Worm (Caenorhabditis elegans) whole organism, L4 larva: ENCODE measurements around the gene ipla-2.

Experiments used
- D1046.2 ChIP-seq: fragments of 200-800 bp; sonication (Bioruptor generic); IDR thresholded peaks from 2 replicates; pipeline ENCODE4 v1.3.6; 2022; ENCODE audit warnings: missing genetic modification characterization, missing compliant biosample characterization
- F10B5.3 ChIP-seq: sonication (generic microtip); optimal IDR thresholded peaks from 2 replicates; lab custom pipeline; 2016; ENCODE audit warnings: mild to moderate bottlenecking, missing genetic modification characterization, missing compliant biosample characterization
- F26F4.8 ChIP-seq: fragments of 200-800 bp; sonication (Bioruptor generic); conservative IDR thresholded peaks from 2 replicates; pipeline ENCODE4 v1.3.6; 2022; ENCODE audit warnings: missing genetic modification characterization, missing compliant biosample characterization
- T20F7.1 ChIP-seq: fragments of 200-800 bp; sonication (Bioruptor generic); optimal IDR thresholded peaks from 2 replicates; lab custom pipeline; 2018; ENCODE audit warnings: mild to moderate bottlenecking, missing genetic modification characterization, missing compliant biosample characterization
- T26A8.4 ChIP-seq: fragments of 200-800 bp; sonication (Bioruptor generic); IDR thresholded peaks from 2 replicates; pipeline ENCODE4 v1.3.6; 2022; ENCODE audit warnings: missing genetic modification characterization, missing compliant biosample characterization
- Y75B8A.6 ChIP-seq: fragments of 200-800 bp; sonication (Bioruptor generic); IDR thresholded peaks from 2 replicates; pipeline ENCODE4 v1.3.6; 2022; ENCODE audit warnings: missing genetic modification reagents, missing genetic modification characterization, missing compliant biosample characterization
- ZK546.5 ChIP-seq, 2 experiments: sonication (generic microtip); optimal IDR thresholded peaks; 2 replicates each; lab custom pipeline; 2017; ENCODE audit warnings: missing biosample characterization in 2 of 2, missing genetic modification characterization in 2 of 2
- aha-1 ChIP-seq: fragments of 150-350 bp; peaks from one replicate; lab custom pipeline; 2014; ENCODE audit warnings: missing biosample characterization, missing genetic modification characterization
- arid-1 ChIP-seq: fragments of 200-800 bp; sonication (Bioruptor generic); conservative IDR thresholded peaks from 2 replicates; pipeline ENCODE4 v1.3.6; 2022; ENCODE audit warnings: missing genetic modification reagents, missing genetic modification characterization, missing compliant biosample characterization
- ceh-20 ChIP-seq: fragments of 200-800 bp; sonication (Bioruptor generic); IDR thresholded peaks from 2 replicates; pipeline ENCODE4 v1.3.6; 2022; ENCODE audit warnings: missing genetic modification reagents, missing genetic modification characterization, missing compliant biosample characterization
- ceh-28 ChIP-seq: fragments of 150-350 bp; optimal IDR thresholded peaks from 2 replicates; lab custom pipeline; 2014; ENCODE audit warnings: missing biosample characterization, missing genetic modification reagents, missing genetic modification characterization
- ces-1 ChIP-seq: fragments of 150-350 bp; sonication (generic microtip); optimal IDR thresholded peaks from 4 replicates; lab custom pipeline; 2014; ENCODE audit warnings: missing biosample characterization, missing genetic modification reagents, missing genetic modification characterization
- ctbp-1 ChIP-seq: fragments of 200-800 bp; sonication (Bioruptor generic); IDR thresholded peaks from 2 replicates; pipeline ENCODE4 v1.3.6; 2022; ENCODE audit warnings: missing genetic modification reagents, missing genetic modification characterization, missing compliant biosample characterization
- daf-16 ChIP-seq, 3 experiments: sonication (generic microtip); optimal IDR thresholded peaks; 2 replicates each; lab custom pipeline; 2016 to 2017; ENCODE audit warnings: missing genetic modification characterization in 3 of 3, missing genetic modification reagents in 3 of 3, mild to moderate bottlenecking in 2 of 3, missing compliant biosample characterization in 2 of 3, missing biosample characterization in 1 of 3, moderate library complexity in 1 of 3
- dmd-6 ChIP-seq: fragments of 200-800 bp; sonication (Bioruptor generic); IDR thresholded peaks from 2 replicates; pipeline ENCODE4 v1.3.6; 2022; ENCODE audit warnings: missing genetic modification reagents, missing genetic modification characterization, missing compliant biosample characterization
- duxl-1 ChIP-seq: sonication (generic microtip); optimal IDR thresholded peaks from 2 replicates; lab custom pipeline; 2016; ENCODE audit warnings: mild to moderate bottlenecking, missing genetic modification characterization, moderate library complexity, missing compliant biosample characterization; ENCODE audit not compliant: poor library complexity
- egl-43 ChIP-seq: fragments of 200-800 bp; sonication (Bioruptor generic); IDR thresholded peaks from 2 replicates; pipeline ENCODE4 v1.3.6; 2022; ENCODE audit warnings: missing genetic modification reagents, missing genetic modification characterization, missing compliant biosample characterization
- fkh-10 ChIP-seq: fragments of 150-350 bp; optimal IDR thresholded peaks from 2 replicates; lab custom pipeline; 2014; ENCODE audit warnings: missing biosample characterization, missing genetic modification reagents, missing genetic modification characterization
- fos-1 ChIP-seq: fragments of 150-350 bp; optimal IDR thresholded peaks from 2 replicates; lab custom pipeline; 2014; ENCODE audit warnings: missing biosample characterization, missing genetic modification characterization
- hif-1 ChIP-seq, 2 experiments: sonication (generic microtip); optimal IDR thresholded peaks; 2 replicates each; lab custom pipeline; 2016 to 2017; ENCODE audit warnings: missing compliant biosample characterization in 2 of 2, missing genetic modification characterization in 2 of 2, missing genetic modification reagents in 2 of 2, missing genotype in 2 of 2, mild to moderate bottlenecking in 1 of 2
- hlh-11 ChIP-seq: fragments of 200-800 bp; sonication (Bioruptor generic); optimal IDR thresholded peaks from 2 replicates; lab custom pipeline; 2018; ENCODE audit warnings: mild to moderate bottlenecking, missing genetic modification characterization, missing compliant biosample characterization
- lin-1 ChIP-seq: fragments of 200-800 bp; sonication (Bioruptor generic); IDR thresholded peaks from 2 replicates; pipeline ENCODE4 v1.3.6; 2022; ENCODE audit warnings: missing genetic modification reagents, missing genetic modification characterization, missing compliant biosample characterization
- lin-13 ChIP-seq: fragments of 150-350 bp; optimal IDR thresholded peaks from 2 replicates; lab custom pipeline; 2014; ENCODE audit warnings: missing biosample characterization, missing genetic modification reagents, missing genetic modification characterization
- lin-15B ChIP-seq: fragments of 150-350 bp; sonication (generic microtip); optimal IDR thresholded peaks from 3 replicates; lab custom pipeline; 2014; ENCODE audit warnings: missing biosample characterization, missing genetic modification characterization
- lin-38 ChIP-seq: fragments of 200-800 bp; sonication (Bioruptor generic); IDR thresholded peaks from 2 replicates; pipeline ENCODE4 v1.3.6; 2022; ENCODE audit warnings: missing genetic modification reagents, missing genetic modification characterization, missing compliant biosample characterization
- madf-9 ChIP-seq: fragments of 200-800 bp; sonication (Bioruptor generic); conservative IDR thresholded peaks from 2 replicates; pipeline ENCODE4 v1.3.6; 2022; ENCODE audit warnings: missing genetic modification reagents, missing genetic modification characterization, missing compliant biosample characterization
- nhr-102 ChIP-seq: sonication (generic microtip); optimal IDR thresholded peaks from 2 replicates; lab custom pipeline; 2016; ENCODE audit warnings: mild to moderate bottlenecking, missing genetic modification characterization, moderate library complexity, missing compliant biosample characterization
- nhr-6 ChIP-seq: fragments of 150-350 bp; optimal IDR thresholded peaks from 2 replicates; lab custom pipeline; 2014; ENCODE audit warnings: missing biosample characterization, missing genetic modification characterization
- pha-4 ChIP-seq, 2 experiments: fragments of 150-350 bp in 1 of 2; fragments of 200-800 bp in 1 of 2; sonication (Bioruptor generic) in 1 of 2; IDR thresholded peaks in 1 of 2; optimal IDR thresholded peaks in 1 of 2; 2 replicates each; pipeline versions ENCODE4 v1.3.6 to Lab custom; 2014 to 2022; ENCODE audit warnings: missing genetic modification characterization in 2 of 2, missing genetic modification reagents in 2 of 2, missing biosample characterization in 1 of 2, missing compliant biosample characterization in 1 of 2
- pqm-1 ChIP-seq: sonication (generic microtip); optimal IDR thresholded peaks from 2 replicates; lab custom pipeline; 2017; ENCODE audit warnings: missing biosample characterization, missing genetic modification characterization
- rbr-2 ChIP-seq: sonication (generic microtip); optimal IDR thresholded peaks from 2 replicates; lab custom pipeline; 2016; ENCODE audit warnings: missing genotype, missing genetic modification characterization, missing compliant biosample characterization
- sdz-12 ChIP-seq: fragments of 200-800 bp; sonication (Bioruptor generic); optimal IDR thresholded peaks from 2 replicates; lab custom pipeline; 2018; ENCODE audit warnings: mild to moderate bottlenecking, missing genetic modification characterization, missing compliant biosample characterization
- set-16 ChIP-seq: fragments of 200-800 bp; sonication (Bioruptor generic); IDR thresholded peaks from 2 replicates; pipeline ENCODE4 v1.3.6; 2022; ENCODE audit warnings: missing genetic modification reagents, missing genetic modification characterization, missing compliant biosample characterization
- snpc-1.2 ChIP-seq: fragments of 200-800 bp; sonication (Bioruptor generic); IDR thresholded peaks from 2 replicates; pipeline ENCODE4 v1.3.6; 2022; ENCODE audit warnings: missing genetic modification reagents, missing genetic modification characterization, missing compliant biosample characterization
- spr-1 ChIP-seq: sonication (generic microtip); optimal IDR thresholded peaks from 2 replicates; lab custom pipeline; 2016; ENCODE audit warnings: mild to moderate bottlenecking, missing genetic modification characterization, missing compliant biosample characterization
- vab-7 ChIP-seq: fragments of 200-800 bp; sonication (Bioruptor generic); IDR thresholded peaks from 2 replicates; pipeline ENCODE4 v1.3.6; 2022; ENCODE audit warnings: missing genetic modification reagents, missing genetic modification characterization, missing compliant biosample characterization
- zfp-3 ChIP-seq: fragments of 200-800 bp; sonication (Bioruptor generic); conservative IDR thresholded peaks from 2 replicates; pipeline ENCODE4 v1.3.6; 2022; ENCODE audit warnings: missing genetic modification reagents, missing genetic modification characterization, missing compliant biosample characterization
- ztf-11 ChIP-seq: fragments of 150-350 bp; optimal IDR thresholded peaks from 2 replicates; lab custom pipeline; 2014; ENCODE audit warnings: missing biosample characterization, missing genetic modification characterization

Gene ipla-2

ce11 chrX:9882572-9882971 lies 44.7 kb upstream of the ipla-2 start:
- no peak for TF ChIP-seq fos-1
- TF ChIP-seq D1046.2 (GFP tag; lab: Robert Waterston, UW): no peak
- no peak for TF ChIP-seq ztf-11 (tag; lab: Kevin White, UChicago)
- no peak for TF ChIP-seq daf-16 (GFP tag; optimal IDR thresholded peaks at IDR 0.05; lab: Kevin White, UChicago)
- peak; percentile 76 for TF ChIP-seq daf-16 (tag; optimal IDR thresholded peaks at IDR 0.05; lab: Kevin White, UChicago)
- peak; percentile 59 for TF ChIP-seq pqm-1 (tag; lab: Kevin White, UChicago)
- peak; percentile 46 for TF ChIP-seq hlh-11
- no peak for TF ChIP-seq nhr-102 (tag; lab: Kevin White, UChicago)
- TF ChIP-seq dmd-6: peak; percentile 56

DNA sequence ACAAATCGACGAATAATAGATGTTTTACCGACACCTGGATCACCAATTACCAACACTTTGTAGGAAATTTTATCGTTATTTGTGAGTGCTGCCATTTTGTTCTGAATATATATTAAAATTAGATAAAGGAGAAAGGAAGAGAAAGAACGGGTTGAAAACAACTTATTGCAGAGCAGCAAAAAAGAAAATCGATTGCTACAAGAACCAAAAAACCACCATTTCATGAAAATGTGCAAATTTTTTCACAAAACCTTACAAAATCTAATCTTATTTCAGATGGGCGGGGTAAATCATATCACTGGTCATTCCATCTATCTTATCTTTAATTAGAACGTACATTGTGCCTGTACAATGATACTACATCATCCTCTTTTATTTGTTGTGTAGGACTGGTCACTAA lies 44.3 kb upstream of the ipla-2 start, which contains the start of gene glo-1:
TSS of gene glo-1 (minus strand) at position 101 of the 400 bp plus-strand sequence.
- TF ChIP-seq hif-1 (tag; optimal IDR thresholded peaks at IDR 0.05; lab: Kevin White, UChicago) (no peak), T20F7.1 (no peak), ceh-20 (GFP tag; lab: Robert Waterston, UW) (no peak), lin-15B (no peak), nhr-6 (no peak), fkh-10 (no peak), set-16 (GFP tag; lab: Robert Waterston, UW) (no peak), ces-1 (no peak), ZK546.5 (tag; optimal IDR thresholded peaks at IDR 0.05; lab: Kevin White, UChicago) (no peak), T26A8.4 (GFP tag; lab: Robert Waterston, UW) (no peak), ceh-28 (no peak), Y75B8A.6 (GFP tag; lab: Robert Waterston, UW) (no peak), lin-13 (GFP tag; lab: Kevin White, UChicago) (no peak), duxl-1 (tag; lab: Kevin White, UChicago) (no peak), madf-9 (GFP tag; lab: Robert Waterston, UW) (no peak), egl-43 (no peak), F26F4.8 (GFP tag; lab: Robert Waterston, UW) (no peak), sdz-12 (no peak)

DNA sequence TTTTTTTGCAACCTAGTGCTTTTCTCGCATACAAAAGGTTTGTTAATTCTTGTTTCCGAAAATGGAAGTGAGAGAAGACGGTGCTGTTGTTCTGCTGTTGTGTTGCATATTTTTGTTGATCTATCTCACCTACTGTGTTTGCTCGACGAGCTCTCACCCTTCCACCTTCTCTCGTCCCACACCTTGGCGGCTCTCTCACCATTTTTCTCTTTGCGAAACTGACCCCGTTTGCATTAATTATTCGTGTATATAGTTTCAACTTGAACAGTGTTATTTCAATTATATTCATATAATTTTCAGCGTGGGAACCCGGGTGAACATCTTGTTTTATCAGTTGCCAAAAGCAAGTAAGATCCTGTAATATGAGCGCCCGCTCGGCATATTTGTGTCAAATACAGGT lies 39.3 kb upstream of the ipla-2 start, which contains the start of gene R07B1.9:
TSS of gene R07B1.9 (plus strand) at position 301 of the 400 bp plus-strand sequence.
- peak; percentile 31 for TF ChIP-seq aha-1 (tag; lab: Kevin White, UChicago)
- TF ChIP-seq ces-1: no peak

DNA sequence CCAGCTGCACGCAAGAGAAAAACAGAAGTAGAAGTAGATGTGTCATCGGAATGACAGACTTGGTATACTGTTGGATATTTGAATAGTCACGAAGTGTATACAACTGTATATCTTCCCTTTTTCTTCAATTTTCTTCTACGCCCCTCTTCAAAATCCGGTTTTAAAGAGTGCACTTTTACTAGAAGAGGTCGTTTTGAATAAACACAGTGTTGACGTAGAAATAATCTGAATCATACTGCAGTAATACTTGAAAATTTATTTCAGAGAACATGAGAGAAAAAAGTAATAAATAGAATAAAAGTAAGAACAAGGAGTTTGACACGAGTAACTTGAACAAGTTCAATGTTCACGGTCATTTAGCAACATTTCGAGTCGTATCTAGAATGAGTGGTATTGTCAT lies 34.7 kb upstream of the ipla-2 start, which contains the start of gene R07B1.8:
TSS of gene R07B1.8 (minus strand) at position 101 of the 400 bp plus-strand sequence.
- no peak for TF ChIP-seq aha-1 (tag; lab: Kevin White, UChicago)
- TF ChIP-seq snpc-1.2 (GFP tag; lab: Robert Waterston, UW): no peak
- no peak for TF ChIP-seq vab-7
- TF ChIP-seq arid-1: no peak
- TF ChIP-seq ceh-28: no peak
- no peak for TF ChIP-seq rbr-2 (tag; lab: Kevin White, UChicago)
- TF ChIP-seq zfp-3 (GFP tag; lab: Robert Waterston, UW): no peak
- no peak for TF ChIP-seq pha-4 (GFP tag; IDR thresholded peaks at IDR 0.05; lab: Robert Waterston, UW)
- TF ChIP-seq pha-4 (tag; optimal IDR thresholded peaks at IDR 0.05; lab: Kevin White, UChicago): no peak
- no peak for TF ChIP-seq ctbp-1
- TF ChIP-seq ztf-11 (tag; lab: Kevin White, UChicago): no peak
- TF ChIP-seq lin-13 (GFP tag; lab: Kevin White, UChicago): no peak
- TF ChIP-seq lin-1 (GFP tag; lab: Robert Waterston, UW): no peak
- TF ChIP-seq lin-38 (GFP tag; lab: Robert Waterston, UW): no peak
- no peak for TF ChIP-seq spr-1 (tag; lab: Kevin White, UChicago)
- no peak for TF ChIP-seq F10B5.3 (tag; lab: Kevin White, UChicago)
- TF ChIP-seq, all 104 proteins: peak for 0
